Worm (Caenorhabditis elegans): ENCODE measurements around the gene D1054.18.

ce11 chrV:10768892-10769291, 32.1 kb downstream of the D1054.18 start:
- TF ChIP-seq sea-2 (GFP tag; optimal IDR thresholded peaks at IDR 0.05) (no peak), pqm-1 (tag; optimal IDR thresholded peaks at IDR 0.05) (no peak), egl-27 (tag; optimal IDR thresholded peaks at IDR 0.05) (no peak), aly-2 (tag; optimal IDR thresholded peaks at IDR 0.05) (no peak), ceh-9 (tag; optimal IDR thresholded peaks at IDR 0.05) (no peak), ceh-16 (tag; optimal IDR thresholded peaks at IDR 0.05) (no peak), ama-1 (optimal IDR thresholded peaks at IDR 0.05) (no peak), unc-39 (tag; optimal IDR thresholded peaks at IDR 0.05) (no peak), unc-62 (GFP tag; optimal IDR thresholded peaks at IDR 0.05) (no peak), daf-12 (tag; optimal IDR thresholded peaks at IDR 0.05) (no peak), fkh-2 (tag; optimal IDR thresholded peaks at IDR 0.05) (no peak)
